Fruit fly (Drosophila melanogaster): Measurements from ENCODE around the gene wake.

The wake gene

dm6 chr3R:22669121-22669520, 29.5 kb downstream of the wake start:
- TF ChIP-seq EcR (GFP tag; optimal IDR thresholded peaks at IDR 0.05), result no peak
- no peak for TF ChIP-seq CG4496 (GFP tag; IDR thresholded peaks at IDR 0.05)
- no peak for TF ChIP-seq gl (tag; optimal IDR thresholded peaks at IDR 0.05)
- TF ChIP-seq Pif1A (GFP tag; optimal IDR thresholded peaks at IDR 0.05), result no peak
- no peak for TF ChIP-seq CG34367 (tag; optimal IDR thresholded peaks at IDR 0.05)
- TF ChIP-seq CG8301 (tag; optimal IDR thresholded peaks at IDR 0.05), result no peak
- TF ChIP-seq CG17806 (tag; optimal IDR thresholded peaks at IDR 0.05), result no peak
- no peak for TF ChIP-seq CG9948 (tag; optimal IDR thresholded peaks at IDR 0.05)
- TF ChIP-seq CG15710 (tag; optimal IDR thresholded peaks at IDR 0.05), result no peak

dm6 chr3R:22669789-22670426, 30.3 kb downstream of the wake start:
- no peak for TF ChIP-seq CG9948 (tag; optimal IDR thresholded peaks at IDR 0.05)
- TF ChIP-seq Pif1B (GFP tag; optimal IDR thresholded peaks at IDR 0.05), result no peak
- TF ChIP-seq Pif1A (GFP tag; optimal IDR thresholded peaks at IDR 0.05), result no peak
- no peak for TF ChIP-seq D1 (tag; optimal IDR thresholded peaks at IDR 0.05)
- TF ChIP-seq CG8301 (tag; optimal IDR thresholded peaks at IDR 0.05), result no peak
- TF ChIP-seq CG34367 (tag; optimal IDR thresholded peaks at IDR 0.05), result no peak
- no peak for TF ChIP-seq Ets98B (GFP tag; IDR thresholded peaks at IDR 0.05)
- no peak for TF ChIP-seq rn (GFP tag; IDR thresholded peaks at IDR 0.05)
- TF ChIP-seq CG14655 (GFP tag; optimal IDR thresholded peaks at IDR 0.05), result no peak
- no peak for TF ChIP-seq CG15710 (tag; optimal IDR thresholded peaks at IDR 0.05)
- no peak for TF ChIP-seq fd96Ca (GFP tag; IDR thresholded peaks at IDR 0.05)
- no peak for TF ChIP-seq EcR (GFP tag; optimal IDR thresholded peaks at IDR 0.05)
- TF ChIP-seq CG12605 (GFP tag; IDR thresholded peaks at IDR 0.05), result no peak
- no peak for TF ChIP-seq CG4496 (GFP tag; IDR thresholded peaks at IDR 0.05)
- TF ChIP-seq CG13204 (GFP tag; optimal IDR thresholded peaks at IDR 0.05), result no peak
- TF ChIP-seq gl (tag; optimal IDR thresholded peaks at IDR 0.05), result no peak
- no peak for TF ChIP-seq Snoo (tag; optimal IDR thresholded peaks at IDR 0.05)

dm6 chr3R:22672695-22673346, 33.2 kb downstream of the wake start:
- TF ChIP-seq CG17806 (tag; optimal IDR thresholded peaks at IDR 0.05) (no peak), CG14655 (GFP tag; optimal IDR thresholded peaks at IDR 0.05) (no peak), D1 (tag; optimal IDR thresholded peaks at IDR 0.05) (no peak)

DNA sequence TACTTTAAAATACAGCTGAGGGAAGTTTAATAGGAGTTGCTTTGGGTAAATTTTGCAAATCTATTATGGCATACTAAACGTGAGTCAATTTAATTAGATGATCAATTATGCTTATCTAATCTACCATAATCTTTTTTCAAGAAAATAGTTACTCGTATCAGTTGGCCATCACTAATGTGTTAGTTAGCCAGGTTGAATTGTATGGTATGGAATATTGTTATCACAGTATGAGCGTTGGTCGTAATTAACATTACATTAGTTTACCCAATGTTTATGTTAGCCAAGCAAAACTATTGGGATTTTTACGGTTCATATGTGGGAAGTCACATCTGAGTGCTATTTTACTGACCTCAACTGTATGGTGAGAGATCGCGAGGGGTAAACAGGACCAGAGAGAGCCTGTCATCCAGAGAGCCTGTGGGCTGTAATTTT, 33.9 kb downstream of the wake start:
- TF ChIP-seq D1 (tag; optimal IDR thresholded peaks at IDR 0.05) (peak; percentile 10), CG8159 (tag; optimal IDR thresholded peaks at IDR 0.05) (peak; percentile 76), Pif1A (GFP tag; optimal IDR thresholded peaks at IDR 0.05) (no peak), CG8301 (tag; optimal IDR thresholded peaks at IDR 0.05) (peak; percentile 12), Pif1B (GFP tag; optimal IDR thresholded peaks at IDR 0.05) (peak; percentile 45), CG17806 (tag; optimal IDR thresholded peaks at IDR 0.05) (peak; percentile 61), CG15710 (tag; optimal IDR thresholded peaks at IDR 0.05) (peak; percentile 62), CG12605 (GFP tag; IDR thresholded peaks at IDR 0.05) (no peak), CG34367 (tag; optimal IDR thresholded peaks at IDR 0.05) (peak; percentile 51), CG9948 (tag; optimal IDR thresholded peaks at IDR 0.05) (peak; percentile 67)

DNA sequence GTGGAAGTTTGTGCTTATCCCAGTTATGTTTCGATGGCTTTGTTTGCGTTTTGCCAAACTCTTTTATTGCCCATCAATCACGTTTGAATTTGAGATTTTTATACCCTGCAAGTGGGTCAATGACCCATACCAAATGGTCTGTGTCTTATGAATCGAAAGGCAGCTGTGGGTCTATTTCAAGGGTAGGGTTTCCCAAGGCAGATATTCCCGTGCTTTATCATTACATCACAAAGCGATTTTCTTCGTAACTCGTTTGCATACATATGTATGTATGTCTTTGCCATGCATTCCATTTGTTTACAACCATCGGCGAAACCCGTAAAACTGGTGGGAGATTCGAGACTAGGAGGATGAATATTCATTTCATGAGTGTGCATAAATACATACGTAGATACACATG, 35.8 kb downstream of the wake start:
- TF ChIP-seq EcR (GFP tag; optimal IDR thresholded peaks at IDR 0.05) (peak; percentile 81), rn (GFP tag; IDR thresholded peaks at IDR 0.05) (no peak)

DNA sequence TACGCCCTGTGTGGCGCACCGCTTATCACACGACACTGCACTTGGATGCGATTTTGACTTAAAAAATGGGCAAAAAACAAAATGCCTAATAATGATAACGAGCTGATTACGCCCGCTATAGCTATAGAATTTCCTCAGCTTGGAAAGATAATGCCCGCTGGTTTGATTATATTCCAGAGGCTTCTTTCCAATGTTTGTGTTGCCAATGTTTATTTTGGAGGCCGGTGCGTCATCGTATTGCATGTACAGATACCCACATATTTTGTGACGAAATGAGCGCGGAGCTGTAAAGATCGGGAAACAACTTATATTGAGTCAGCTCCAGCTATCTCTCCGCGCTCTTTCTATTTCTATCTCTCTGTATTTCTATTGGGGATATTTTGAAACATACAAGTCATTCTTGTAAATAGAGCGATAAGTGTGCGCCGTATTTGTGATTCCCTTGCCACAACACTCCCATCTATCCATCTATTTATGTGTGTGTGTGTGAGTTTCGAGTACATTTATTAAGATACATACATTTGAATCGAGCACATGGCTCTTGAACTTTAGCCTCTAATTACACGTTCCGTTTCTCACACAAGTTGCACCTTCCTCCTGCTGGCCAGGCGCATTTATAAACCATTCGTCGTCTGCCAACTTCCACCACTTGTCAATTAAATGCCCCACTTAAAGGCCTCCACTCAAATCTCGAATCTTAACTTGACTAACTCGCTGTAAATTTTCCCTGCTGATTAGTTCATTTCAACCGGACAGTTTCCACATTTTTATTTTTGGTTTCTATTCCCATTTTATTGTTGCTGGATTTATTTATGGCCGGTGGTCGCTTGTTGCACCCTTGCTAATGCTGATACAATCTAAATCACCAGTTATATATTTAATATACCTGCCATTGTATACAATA, 44.7 kb downstream of the wake start:
- no peak for TF ChIP-seq CG12605 (GFP tag; IDR thresholded peaks at IDR 0.05)
- TF ChIP-seq CG13204 (GFP tag; optimal IDR thresholded peaks at IDR 0.05), result no peak
- no peak for TF ChIP-seq CG10348 (GFP tag; IDR thresholded peaks at IDR 0.05)
- no peak for TF ChIP-seq rn (GFP tag; IDR thresholded peaks at IDR 0.05)
- no peak for TF ChIP-seq CG4496 (GFP tag; IDR thresholded peaks at IDR 0.05)

DNA sequence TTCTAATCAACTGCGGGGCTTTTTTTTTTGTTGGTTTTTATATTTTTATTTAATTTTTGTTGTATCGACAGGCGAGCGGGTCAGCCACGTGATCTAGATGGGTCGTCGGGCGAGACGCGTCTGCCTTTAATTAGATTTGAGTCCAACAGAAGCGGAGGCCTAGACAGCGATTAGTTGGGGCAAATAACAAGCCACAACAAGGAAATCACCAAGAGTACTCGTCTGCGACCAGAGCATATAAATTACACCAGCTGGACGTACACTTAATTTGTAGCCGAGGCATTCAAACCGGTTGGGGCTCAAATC, 45.3 kb downstream of the wake start:
- TF ChIP-seq CG34367 (tag; optimal IDR thresholded peaks at IDR 0.05), result no peak
- no peak for TF ChIP-seq rn (GFP tag; IDR thresholded peaks at IDR 0.05)
- no peak for TF ChIP-seq CG10348 (GFP tag; IDR thresholded peaks at IDR 0.05)
- no peak for TF ChIP-seq CG8159 (tag; optimal IDR thresholded peaks at IDR 0.05)
- no peak for TF ChIP-seq EcR (GFP tag; optimal IDR thresholded peaks at IDR 0.05)
- TF ChIP-seq CG4496 (GFP tag; IDR thresholded peaks at IDR 0.05), result no peak
- TF ChIP-seq CG9948 (tag; optimal IDR thresholded peaks at IDR 0.05), result no peak
- TF ChIP-seq CG8301 (tag; optimal IDR thresholded peaks at IDR 0.05), result no peak
- no peak for TF ChIP-seq Pif1B (GFP tag; optimal IDR thresholded peaks at IDR 0.05)
- TF ChIP-seq gl (tag; optimal IDR thresholded peaks at IDR 0.05), result no peak
- no peak for TF ChIP-seq Snoo (tag; optimal IDR thresholded peaks at IDR 0.05)
- no peak for TF ChIP-seq CG17806 (tag; optimal IDR thresholded peaks at IDR 0.05)
- no peak for TF ChIP-seq CG15710 (tag; optimal IDR thresholded peaks at IDR 0.05)
- no peak for TF ChIP-seq CG12605 (GFP tag; IDR thresholded peaks at IDR 0.05)
- TF ChIP-seq CG32121 (GFP tag; IDR thresholded peaks at IDR 0.05), result no peak
- TF ChIP-seq D1 (tag; optimal IDR thresholded peaks at IDR 0.05), result no peak
- TF ChIP-seq Pif1A (GFP tag; optimal IDR thresholded peaks at IDR 0.05), result no peak
- no peak for TF ChIP-seq CG13204 (GFP tag; optimal IDR thresholded peaks at IDR 0.05)
- no peak for TF ChIP-seq Ets98B (GFP tag; IDR thresholded peaks at IDR 0.05)
